Fruit fly (Drosophila melanogaster) whole organism, embryonic: ENCODE results near the gene CG2124.

Source experiments
- Atf3 ChIP-seq: fragments of 200-800 bp; sonication (Bioruptor generic); optimal IDR thresholded peaks from 3 replicates; lab custom pipeline; 2016; ENCODE audit warnings: missing biosample characterization, missing genetic modification characterization
- CG10209 ChIP-seq: fragments of 200-800 bp; sonication (Bioruptor generic); optimal IDR thresholded peaks from 3 replicates; lab custom pipeline; 2017; ENCODE audit warnings: missing biosample characterization, mild to moderate bottlenecking, missing genetic modification characterization, missing genetic modification reagents
- CG1024 ChIP-seq: fragments of 200-800 bp; sonication (Bioruptor generic); IDR thresholded peaks from 2 replicates; pipeline ENCODE4 v1.3.6; 2022; ENCODE audit warnings: missing biosample characterization, missing genetic modification characterization
- CG10267 ChIP-seq: fragments of 200-800 bp; sonication (Bioruptor generic); optimal IDR thresholded peaks from 2 replicates; lab custom pipeline; 2018; ENCODE audit warnings: missing biosample characterization, mild to moderate bottlenecking, missing genetic modification characterization, moderate library complexity
- CG10431 ChIP-seq: fragments of 200-800 bp; sonication (Bioruptor generic); optimal IDR thresholded peaks from 3 replicates; lab custom pipeline; 2018; ENCODE audit warnings: missing biosample characterization, mild to moderate bottlenecking, missing genetic modification characterization
- CG11085 ChIP-seq: fragments of 200-800 bp; sonication (Bioruptor generic); IDR thresholded peaks from 2 replicates; pipeline ENCODE4 v1.3.6; 2022; ENCODE audit warnings: missing biosample characterization, missing genetic modification characterization
- CG14441 ChIP-seq: fragments of 200-800 bp; sonication (Bioruptor generic); IDR thresholded peaks from 2 replicates; pipeline ENCODE4 v1.3.6; 2022; ENCODE audit warnings: missing biosample characterization, missing genetic modification characterization
- CG15011 ChIP-seq: fragments of 200-800 bp; sonication (Bioruptor generic); optimal IDR thresholded peaks from 3 replicates; lab custom pipeline; 2018; ENCODE audit warnings: missing biosample characterization, mild to moderate bottlenecking, missing genetic modification characterization
- CG15269 ChIP-seq: fragments of 200-800 bp; sonication (Bioruptor generic); optimal IDR thresholded peaks from 2 replicates; lab custom pipeline; 2018; ENCODE audit warnings: missing biosample characterization, mild to moderate bottlenecking, missing genetic modification characterization, moderate library complexity
- CG17328 ChIP-seq: fragments of 200-800 bp; sonication (Bioruptor generic); IDR thresholded peaks from 2 replicates; pipeline ENCODE4 v1.3.6; 2022; ENCODE audit warnings: missing biosample characterization, missing genetic modification characterization
- CG2875 ChIP-seq: fragments of 200-800 bp; sonication (Bioruptor generic); optimal IDR thresholded peaks from 2 replicates; lab custom pipeline; 2017; ENCODE audit warnings: missing biosample characterization, mild to moderate bottlenecking, missing genetic modification characterization, missing genetic modification reagents
- CG3838 ChIP-seq: fragments of 200-800 bp; sonication (Bioruptor generic); optimal IDR thresholded peaks from 3 replicates; lab custom pipeline; 2016; ENCODE audit warnings: missing biosample characterization, missing genetic modification characterization
- CG6272 ChIP-seq: fragments of 200-800 bp; sonication (Bioruptor generic); IDR thresholded peaks from 2 replicates; pipeline ENCODE4 v1.3.6; 2022; ENCODE audit warnings: missing biosample characterization, missing genetic modification characterization
- CG6765 ChIP-seq: fragments of 200-800 bp; sonication (Bioruptor generic); optimal IDR thresholded peaks from 3 replicates; lab custom pipeline; 2017; ENCODE audit warnings: missing biosample characterization, mild to moderate bottlenecking, missing genetic modification characterization
- CG8359 ChIP-seq: fragments of 200-800 bp; sonication (Bioruptor generic); optimal IDR thresholded peaks from 2 replicates; lab custom pipeline; 2017; ENCODE audit warnings: missing biosample characterization, mild to moderate bottlenecking, missing genetic modification characterization, borderline replicate concordance
- CG8944 ChIP-seq: fragments of 200-800 bp; sonication (Bioruptor generic); optimal IDR thresholded peaks from 3 replicates; lab custom pipeline; 2016; ENCODE audit warnings: missing biosample characterization, missing genetic modification characterization
- CG9609 ChIP-seq: fragments of 200-800 bp; sonication (Bioruptor generic); optimal IDR thresholded peaks from 3 replicates; lab custom pipeline; 2016; ENCODE audit warnings: missing biosample characterization, missing genetic modification characterization
- CG9932 ChIP-seq: fragments of 200-800 bp; sonication (Bioruptor generic); IDR thresholded peaks from 2 replicates; pipeline ENCODE4 v1.3.6; 2022; ENCODE audit warnings: missing biosample characterization, missing genetic modification characterization
- Chrac-16 ChIP-seq: fragments of 200-800 bp; sonication (Bioruptor generic); optimal IDR thresholded peaks from 3 replicates; lab custom pipeline; 2016; ENCODE audit warnings: missing biosample characterization, missing genetic modification characterization
- D19B ChIP-seq: fragments of 200-800 bp; sonication (Bioruptor generic); optimal IDR thresholded peaks from 2 replicates; lab custom pipeline; 2017; ENCODE audit warnings: missing biosample characterization, mild to moderate bottlenecking, missing genetic modification characterization
- Deaf1 ChIP-seq: fragments of 200-800 bp; optimal IDR thresholded peaks from 3 replicates; lab custom pipeline; 2019; ENCODE audit warnings: missing biosample characterization, mild to moderate bottlenecking, missing genetic modification characterization, moderate library complexity
- Dfd ChIP-seq, 2 experiments: fragments of >200 bp; optimal IDR thresholded peaks; 2 replicates each; lab custom pipeline; 2017; ENCODE audit warnings: missing biosample characterization in 2 of 2, missing genetic modification characterization in 2 of 2
- Ets97D ChIP-seq: fragments of 200-800 bp; sonication (Bioruptor generic); optimal IDR thresholded peaks from 3 replicates; lab custom pipeline; 2016; ENCODE audit warnings: missing biosample characterization, missing genetic modification characterization
- HmgD ChIP-seq: fragments of 200-800 bp; sonication (Bioruptor generic); optimal IDR thresholded peaks from 3 replicates; lab custom pipeline; 2016; ENCODE audit warnings: missing biosample characterization, missing genetic modification characterization
- HmgZ ChIP-seq: fragments of 200-800 bp; sonication (Bioruptor generic); optimal IDR thresholded peaks from 2 replicates; lab custom pipeline; 2018; ENCODE audit warnings: missing biosample characterization, mild to moderate bottlenecking, missing genetic modification characterization
- Hr39 ChIP-seq: fragments of >200 bp; optimal IDR thresholded peaks from 2 replicates; lab custom pipeline; 2017
- Hsf ChIP-seq: fragments of 200-800 bp; sonication (Bioruptor generic); optimal IDR thresholded peaks from 3 replicates; lab custom pipeline; 2016; ENCODE audit warnings: missing biosample characterization, missing genetic modification characterization
- Kr ChIP-seq: fragments of 200-800 bp; sonication (Bioruptor generic); optimal IDR thresholded peaks from 2 replicates; lab custom pipeline; 2017; ENCODE audit warnings: missing biosample characterization, mild to moderate bottlenecking, missing genetic modification characterization
- Optix ChIP-seq: fragments of 200-800 bp; sonication (Bioruptor generic); IDR thresholded peaks from 3 replicates; pipeline ENCODE4 v1.3.6; 2022; ENCODE audit warnings: missing biosample characterization, missing genetic modification characterization
- Spps ChIP-seq: fragments of 200-800 bp; sonication (Bioruptor generic); optimal IDR thresholded peaks from 2 replicates; lab custom pipeline; 2018; ENCODE audit warnings: missing biosample characterization, mild to moderate bottlenecking, missing genetic modification characterization
- bbx ChIP-seq: fragments of 200-800 bp; sonication (Bioruptor generic); IDR thresholded peaks from 2 replicates; pipeline ENCODE4 v1.3.6; 2022; ENCODE audit warnings: missing biosample characterization, missing genetic modification characterization; ENCODE audit not compliant: partially characterized antibody
- bowl ChIP-seq: fragments of 200-800 bp; sonication (Bioruptor generic); IDR thresholded peaks from 2 replicates; pipeline ENCODE4 v1.3.6; 2022; ENCODE audit warnings: missing biosample characterization, missing genetic modification characterization
- bsh ChIP-seq, 2 experiments: fragments of 200-800 bp; sonication (Bioruptor generic); optimal IDR thresholded peaks; 2 replicates each; lab custom pipeline; 2017 to 2018; ENCODE audit warnings: mild to moderate bottlenecking in 2 of 2, missing biosample characterization in 2 of 2, missing genetic modification characterization in 2 of 2, moderate library complexity in 1 of 2
- cg ChIP-seq: fragments of 200-800 bp; sonication (Bioruptor generic); optimal IDR thresholded peaks from 3 replicates; lab custom pipeline; 2019; ENCODE audit warnings: missing biosample characterization, mild to moderate bottlenecking, missing genetic modification characterization, moderate library complexity
- ci ChIP-seq: fragments of 200-800 bp; sonication (Bioruptor generic); IDR thresholded peaks from 3 replicates; pipeline ENCODE4 v1.3.6; 2022; ENCODE audit warnings: missing biosample characterization, missing genetic modification characterization
- da ChIP-seq: fragments of 200-800 bp; sonication (Bioruptor generic); optimal IDR thresholded peaks from 2 replicates; lab custom pipeline; 2016; ENCODE audit warnings: missing biosample characterization, missing genetic modification characterization
- esg ChIP-seq: fragments of 200-800 bp; sonication (Bioruptor generic); conservative IDR thresholded peaks from 2 replicates; pipeline ENCODE4 v1.3.6; 2022; ENCODE audit warnings: missing biosample characterization, missing genetic modification characterization
- gsb ChIP-seq: fragments of 200-800 bp; sonication (Bioruptor generic); IDR thresholded peaks from 2 replicates; pipeline ENCODE4 v1.3.6; 2022; ENCODE audit warnings: missing biosample characterization, missing genetic modification characterization
- gt ChIP-seq: fragments of 200-800 bp; sonication (Bioruptor generic); IDR thresholded peaks from 2 replicates; pipeline ENCODE4 v1.3.6; 2022; ENCODE audit warnings: missing biosample characterization, missing genetic modification characterization
- hkb ChIP-seq, 2 experiments: fragments of 200-800 bp in 1 of 2; fragments of >200 bp in 1 of 2; sonication (Bioruptor generic) in 1 of 2; IDR thresholded peaks in 1 of 2; optimal IDR thresholded peaks in 1 of 2; 2 replicates each; pipeline versions ENCODE4 v1.3.6 to Lab custom; 2017 to 2022; ENCODE audit warnings: missing biosample characterization in 1 of 2, missing genetic modification characterization in 1 of 2
- klu ChIP-seq: fragments of 200-800 bp; sonication (Bioruptor generic); IDR thresholded peaks from 2 replicates; pipeline ENCODE4 v1.3.6; 2022; ENCODE audit warnings: missing biosample characterization, missing genetic modification characterization
- lbe ChIP-seq: fragments of 200-800 bp; sonication (Bioruptor generic); optimal IDR thresholded peaks from 2 replicates; lab custom pipeline; 2016; ENCODE audit warnings: missing biosample characterization, mild to moderate bottlenecking, missing genetic modification characterization
- lilli ChIP-seq: fragments of 200-800 bp; sonication (Bioruptor generic); optimal IDR thresholded peaks from 3 replicates; lab custom pipeline; 2016; ENCODE audit warnings: missing biosample characterization, missing genetic modification characterization
- p53 ChIP-seq: fragments of 200-800 bp; sonication (Bioruptor generic); optimal IDR thresholded peaks from 2 replicates; lab custom pipeline; 2016; ENCODE audit warnings: missing biosample characterization, missing genetic modification characterization
- pan ChIP-seq, 4 experiments: fragments of >200 bp in 3 of 4; fragments of 200-800 bp in 1 of 4; sonication (Bioruptor generic) in 1 of 4; optimal IDR thresholded peaks in 3 of 4; IDR thresholded peaks in 1 of 4; 2 replicates each; pipeline versions ENCODE4 v1.3.6 to Lab custom; 2017 to 2022; ENCODE audit warnings: missing biosample characterization in 2 of 4, missing genetic modification characterization in 2 of 4, mixed read lengths in 1 of 4
- pzg ChIP-seq: fragments of 200-800 bp; sonication (Bioruptor generic); optimal IDR thresholded peaks from 3 replicates; lab custom pipeline; 2018; ENCODE audit warnings: missing biosample characterization, mild to moderate bottlenecking, missing genetic modification characterization, moderate library complexity
- shn ChIP-seq: fragments of 200-800 bp; sonication (Bioruptor generic); optimal IDR thresholded peaks from 3 replicates; lab custom pipeline; 2016; ENCODE audit warnings: missing biosample characterization, missing genetic modification characterization
- slbo ChIP-seq: fragments of 200-800 bp; sonication (Bioruptor generic); IDR thresholded peaks from 2 replicates; pipeline ENCODE4 v1.3.6; 2022; ENCODE audit warnings: missing biosample characterization, missing genetic modification characterization
- sqz ChIP-seq: fragments of 200-800 bp; sonication (Bioruptor generic); optimal IDR thresholded peaks from 3 replicates; lab custom pipeline; 2018; ENCODE audit warnings: missing biosample characterization, mild to moderate bottlenecking, missing genetic modification characterization
- tll ChIP-seq, 2 experiments: fragments of 200-800 bp in 1 of 2; fragments of >200 bp in 1 of 2; sonication (Bioruptor generic) in 1 of 2; optimal IDR thresholded peaks; 2 replicates each; lab custom pipeline; 2017 to 2019; ENCODE audit warnings: missing biosample characterization in 2 of 2, missing genetic modification characterization in 2 of 2, mild to moderate bottlenecking in 1 of 2, moderate library complexity in 1 of 2
- wdn ChIP-seq: fragments of 200-800 bp; sonication (Bioruptor generic); IDR thresholded peaks from 2 replicates; pipeline ENCODE4 v1.3.6; 2022; ENCODE audit warnings: missing biosample characterization, missing genetic modification characterization

Gene CG2124

DNA sequence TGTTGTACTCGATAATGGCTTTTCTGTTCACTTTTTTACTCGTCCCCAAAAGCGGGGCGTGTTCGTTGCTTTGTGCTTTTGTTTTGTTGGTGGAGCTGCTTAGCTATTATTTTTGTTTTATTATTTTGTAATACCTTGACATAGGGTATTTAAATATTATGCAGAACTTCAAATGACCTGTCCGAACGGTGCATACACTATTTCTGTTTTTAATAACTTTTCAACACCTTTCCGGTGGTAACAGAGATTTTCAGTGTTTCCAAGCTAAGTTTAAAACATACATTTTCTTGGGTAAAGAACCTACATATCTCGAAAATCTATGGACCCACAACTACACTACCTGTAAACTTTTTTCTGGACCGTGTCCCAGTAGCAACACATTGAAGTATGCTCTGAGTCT, 8.5 kb upstream of the CG2124 start (continued):
- TF ChIP-seq CG14441 (GFP tag; lab: Robert Waterston, UW) (peak; percentile 64), CG15269 (tag; lab: Kevin White, UChicago) (peak; percentile 47), CG6272 (GFP tag; lab: Robert Waterston, UW) (no peak), CG8359 (no peak), lbe (no peak), pzg (no peak), Hsf (GFP tag; lab: Kevin White, UChicago) (peak; percentile 3), slbo (peak; percentile 62; the same call in 1 of the 2 replicates), shn (no peak), Deaf1 (tag; lab: Kevin White, UChicago) (no peak), p53 (GFP tag; lab: Kevin White, UChicago) (no peak), sqz (GFP tag; lab: Kevin White, UChicago) (no peak), Kr (GFP tag; lab: Kevin White, UChicago) (no peak), bsh (GFP tag; optimal IDR thresholded peaks at IDR 0.05; lab: Kevin White, UChicago) (no peak), CG10209 (no peak), CG10431 (GFP tag; lab: Kevin White, UChicago) (no peak), bowl (GFP tag; lab: Robert Waterston, UW) (no peak), Dfd (GFP tag; optimal IDR thresholded peaks at IDR 0.05; lab: Kevin White, UChicago) (no peak), CG1024 (GFP tag; lab: Robert Waterston, UW) (0 out of 2 replicates have a peak, but pooled peaks have one; percentile 27), CG9932 (peak; percentile 28; the same call in 1 of the 2 replicates), Spps (tag; lab: Kevin White, UChicago) (no peak), HmgD (GFP tag; lab: Kevin White, UChicago) (no peak), HmgZ (no peak), CG17328 (GFP tag; lab: Robert Waterston, UW) (no peak), Atf3 (GFP tag; lab: Kevin White, UChicago) (no peak), CG10267 (no peak), D19B (no peak), gt (no peak), CG3838 (no peak), CG11085 (GFP tag; lab: Robert Waterston, UW) (no peak), hkb (optimal IDR thresholded peaks at IDR 0.05; lab: Kevin White, UChicago) (no peak), hkb (GFP tag; IDR thresholded peaks at IDR 0.05; lab: Robert Waterston, UW) (peak; percentile 46), cg (no peak), CG2875 (no peak), CG9609 (GFP tag; lab: Kevin White, UChicago) (no peak), CG8944 (GFP tag; lab: Kevin White, UChicago) (no peak), CG15011 (GFP tag; lab: Kevin White, UChicago) (no peak), bbx (no peak), lilli (no peak), Chrac-16 (GFP tag; lab: Kevin White, UChicago) (no peak), esg (GFP tag; lab: Robert Waterston, UW) (no peak), Hr39 (lab: Kevin White, UChicago) (no peak), CG6765 (GFP tag; lab: Kevin White, UChicago) (no peak), gsb (GFP tag; lab: Robert Waterston, UW) (no peak), Ets97D (GFP tag; lab: Kevin White, UChicago) (no peak), Optix (GFP tag; lab: Robert Waterston, UW) (peak; percentile 51; the same call in 1 of the 3 replicates), da (no peak), ci (0 out of 3 replicates have a peak, but pooled peaks have one; percentile 38), tll (GFP tag; optimal IDR thresholded peaks at IDR 0.05; lab: Kevin White, UChicago) (no peak), klu (GFP tag; lab: Robert Waterston, UW) (no peak), wdn (GFP tag; lab: Robert Waterston, UW) (no peak), pan (optimal IDR thresholded peaks at IDR 0.05; lab: Kevin White, UChicago) (no peak), pan (GFP tag; optimal IDR thresholded peaks at IDR 0.05 in 1 of 2, IDR thresholded peaks at IDR 0.05 in 1 of 2) (peak in 1 of 2 experiments; percentile 70)
